Worm (Caenorhabditis elegans) whole organism, L4 larva: ENCODE results near the gene ttr-3.
A peak's percentile ranks its signal among the peaks of the same experiment; 100 is the strongest.

Experiments
- D1046.2 ChIP-seq: fragments of 200-800 bp; sonication (Bioruptor generic); IDR thresholded peaks from 2 replicates; pipeline ENCODE4 v1.3.6; 2022; ENCODE audit warnings: missing genetic modification characterization, missing compliant biosample characterization
- T20F7.1 ChIP-seq: fragments of 200-800 bp; sonication (Bioruptor generic); optimal IDR thresholded peaks from 2 replicates; lab custom pipeline; 2018; ENCODE audit warnings: mild to moderate bottlenecking, missing genetic modification characterization, missing compliant biosample characterization
- Y105C5A.15 ChIP-seq: fragments of 200-800 bp; sonication (Bioruptor generic); IDR thresholded peaks from 2 replicates; pipeline ENCODE4 v1.3.6; 2022; ENCODE audit warnings: missing genetic modification characterization, missing compliant biosample characterization
- Y48G9A.11 ChIP-seq: fragments of 200-800 bp; sonication (Bioruptor generic); IDR thresholded peaks from 2 replicates; pipeline ENCODE4 v1.3.6; 2022; ENCODE audit warnings: missing genetic modification reagents, missing genetic modification characterization, missing compliant biosample characterization
- aha-1 ChIP-seq: fragments of 150-350 bp; peaks from one replicate; lab custom pipeline; 2014; ENCODE audit warnings: missing biosample characterization, missing genetic modification characterization
- aly-2 ChIP-seq: sonication (generic microtip); optimal IDR thresholded peaks from 2 replicates; lab custom pipeline; 2018; ENCODE audit warnings: missing biosample characterization, missing genetic modification characterization
- ceh-20 ChIP-seq: fragments of 200-800 bp; sonication (Bioruptor generic); IDR thresholded peaks from 2 replicates; pipeline ENCODE4 v1.3.6; 2022; ENCODE audit warnings: missing genetic modification reagents, missing genetic modification characterization, missing compliant biosample characterization
- ceh-28 ChIP-seq: fragments of 150-350 bp; optimal IDR thresholded peaks from 2 replicates; lab custom pipeline; 2014; ENCODE audit warnings: missing biosample characterization, missing genetic modification reagents, missing genetic modification characterization
- ceh-32 ChIP-seq: sonication (generic microtip); optimal IDR thresholded peaks from 2 replicates; lab custom pipeline; 2016; ENCODE audit warnings: mild to moderate bottlenecking, missing genetic modification characterization, missing compliant biosample characterization; ENCODE audit not compliant: poor library complexity
- ceh-82 ChIP-seq: sonication (generic microtip); optimal IDR thresholded peaks from 2 replicates; lab custom pipeline; 2017; ENCODE audit warnings: missing biosample characterization, missing genetic modification characterization
- cey-2 ChIP-seq: sonication (generic microtip); optimal IDR thresholded peaks from 3 replicates; lab custom pipeline; 2017; ENCODE audit warnings: missing genetic modification characterization, mild to moderate bottlenecking, missing compliant biosample characterization, antibody characterized with exemption, borderline replicate concordance; ENCODE audit not compliant: insufficient read depth
- ctbp-1 ChIP-seq: fragments of 200-800 bp; sonication (Bioruptor generic); IDR thresholded peaks from 2 replicates; pipeline ENCODE4 v1.3.6; 2022; ENCODE audit warnings: missing genetic modification reagents, missing genetic modification characterization, missing compliant biosample characterization
- daf-12 ChIP-seq: fragments of 150-350 bp; optimal IDR thresholded peaks from 2 replicates; lab custom pipeline; 2014; ENCODE audit warnings: missing biosample characterization, missing genetic modification reagents, missing genetic modification characterization
- dmd-8 ChIP-seq: fragments of 200-800 bp; sonication (Bioruptor generic); IDR thresholded peaks from 2 replicates; pipeline ENCODE4 v1.3.6; 2022; ENCODE audit warnings: missing genetic modification characterization, missing compliant biosample characterization
- duxl-1 ChIP-seq: sonication (generic microtip); optimal IDR thresholded peaks from 2 replicates; lab custom pipeline; 2016; ENCODE audit warnings: mild to moderate bottlenecking, missing genetic modification characterization, moderate library complexity, missing compliant biosample characterization; ENCODE audit not compliant: poor library complexity
- dve-1 ChIP-seq: sonication (generic microtip); optimal IDR thresholded peaks from 2 replicates; lab custom pipeline; 2017; ENCODE audit warnings: antibody characterized with exemption, mild to moderate bottlenecking, missing genetic modification characterization, missing compliant biosample characterization; ENCODE audit not compliant: insufficient read depth
- hlh-11 ChIP-seq: fragments of 200-800 bp; sonication (Bioruptor generic); optimal IDR thresholded peaks from 2 replicates; lab custom pipeline; 2018; ENCODE audit warnings: mild to moderate bottlenecking, missing genetic modification characterization, missing compliant biosample characterization
- hlh-30 ChIP-seq: sonication (generic microtip); optimal IDR thresholded peaks from 2 replicates; lab custom pipeline; 2017; ENCODE audit warnings: antibody characterized with exemption, mild to moderate bottlenecking, missing genetic modification characterization, missing compliant biosample characterization; ENCODE audit not compliant: insufficient read depth
- hmg-1.1 ChIP-seq: fragments of 200-800 bp; sonication (Bioruptor generic); IDR thresholded peaks from 2 replicates; pipeline ENCODE4 v1.3.6; 2022; ENCODE audit warnings: missing genetic modification reagents, missing genetic modification characterization, missing compliant biosample characterization
- jun-1 ChIP-seq: fragments of 150-350 bp; optimal IDR thresholded peaks from 2 replicates; lab custom pipeline; 2014; ENCODE audit warnings: missing biosample characterization, missing genetic modification reagents, missing genetic modification characterization
- lim-7 ChIP-seq: fragments of 200-800 bp; sonication (Bioruptor generic); IDR thresholded peaks from 2 replicates; pipeline ENCODE4 v1.3.6; 2022; ENCODE audit warnings: missing genetic modification characterization, missing compliant biosample characterization
- lin-38 ChIP-seq: fragments of 200-800 bp; sonication (Bioruptor generic); IDR thresholded peaks from 2 replicates; pipeline ENCODE4 v1.3.6; 2022; ENCODE audit warnings: missing genetic modification reagents, missing genetic modification characterization, missing compliant biosample characterization
- lsy-2 ChIP-seq, 2 experiments: fragments of 150-350 bp in 1 of 2; sonication (generic microtip) in 1 of 2; optimal IDR thresholded peaks; 2 replicates each; lab custom pipeline; 2014 to 2017; ENCODE audit warnings: missing biosample characterization in 2 of 2, missing genetic modification characterization in 2 of 2
- nhr-41 ChIP-seq: fragments of 200-800 bp; sonication (Bioruptor generic); IDR thresholded peaks from 2 replicates; pipeline ENCODE4 v1.3.6; 2022; ENCODE audit warnings: missing genetic modification reagents, missing genetic modification characterization, missing compliant biosample characterization
- nhr-42 ChIP-seq: fragments of 200-800 bp; sonication (Bioruptor generic); IDR thresholded peaks from 2 replicates; pipeline ENCODE4 v1.3.6; 2022; ENCODE audit warnings: missing genetic modification characterization, missing compliant biosample characterization
- pha-4 ChIP-seq, 2 experiments: fragments of 150-350 bp in 1 of 2; fragments of 200-800 bp in 1 of 2; sonication (Bioruptor generic) in 1 of 2; IDR thresholded peaks in 1 of 2; optimal IDR thresholded peaks in 1 of 2; 2 replicates each; pipeline versions ENCODE4 v1.3.6 to Lab custom; 2014 to 2022; ENCODE audit warnings: missing genetic modification characterization in 2 of 2, missing genetic modification reagents in 2 of 2, missing biosample characterization in 1 of 2, missing compliant biosample characterization in 1 of 2
- skn-1 ChIP-seq: fragments of 150-350 bp; optimal IDR thresholded peaks from 2 replicates; lab custom pipeline; 2014; ENCODE audit warnings: missing biosample characterization, missing genetic modification characterization
- snpc-4 ChIP-seq: fragments of 150-350 bp; optimal IDR thresholded peaks from 2 replicates; lab custom pipeline; 2014; ENCODE audit warnings: missing biosample characterization, missing genetic modification characterization
- spr-3 ChIP-seq: fragments of 200-800 bp; sonication (Bioruptor generic); optimal IDR thresholded peaks from 2 replicates; lab custom pipeline; 2018; ENCODE audit warnings: mild to moderate bottlenecking, missing genetic modification characterization, missing compliant biosample characterization
- unc-130 ChIP-seq: sonication (generic microtip); optimal IDR thresholded peaks from 2 replicates; lab custom pipeline; 2016; ENCODE audit warnings: missing genetic modification reagents, missing genetic modification characterization, missing compliant biosample characterization
- unc-62 ChIP-seq, 3 experiments: fragments of 150-350 bp in 1 of 3; sonication (generic microtip); optimal IDR thresholded peaks in 2 of 3; peaks in 1 of 3; 1 replicate in 1 of 3; 2 replicates in 2 of 3; lab custom pipeline; 2014 to 2017; ENCODE audit warnings: missing biosample characterization in 3 of 3, missing genetic modification characterization in 3 of 3, missing genetic modification reagents in 3 of 3, missing genotype in 1 of 3
- zag-1 ChIP-seq: fragments of 150-350 bp; optimal IDR thresholded peaks from 2 replicates; lab custom pipeline; 2014; ENCODE audit warnings: missing biosample characterization, missing genetic modification characterization
- zfp-2 ChIP-seq: sonication (generic microtip); optimal IDR thresholded peaks from 2 replicates; lab custom pipeline; 2016; ENCODE audit warnings: mild to moderate bottlenecking, missing genetic modification characterization, missing compliant biosample characterization

ttr-3 gene

DNA sequence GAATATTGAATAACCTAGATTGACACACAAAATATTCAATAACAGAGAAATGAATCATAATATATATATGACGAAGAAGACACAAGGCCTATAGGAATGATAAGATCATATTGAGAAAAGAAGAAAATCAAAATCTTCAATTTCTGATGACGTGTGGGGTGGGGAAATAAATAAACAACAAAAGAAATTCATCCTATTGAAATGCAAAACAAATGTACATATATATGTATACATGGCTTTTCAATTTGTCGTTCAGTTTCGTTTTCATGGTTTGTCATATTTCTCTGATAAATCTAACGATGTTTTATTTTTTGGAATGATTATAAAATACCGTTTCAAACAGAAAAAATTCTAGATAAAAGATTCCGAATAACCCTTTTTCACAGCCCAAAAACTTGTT, at the start of gene ttr-3:
Gene ttr-3 (minus strand): TSS at position 101 of the 400 bp plus-strand sequence.
- TF ChIP-seq ceh-82 (no peak), dve-1 (tag; lab: Kevin White, UChicago) (peak; percentile 25)

DNA sequence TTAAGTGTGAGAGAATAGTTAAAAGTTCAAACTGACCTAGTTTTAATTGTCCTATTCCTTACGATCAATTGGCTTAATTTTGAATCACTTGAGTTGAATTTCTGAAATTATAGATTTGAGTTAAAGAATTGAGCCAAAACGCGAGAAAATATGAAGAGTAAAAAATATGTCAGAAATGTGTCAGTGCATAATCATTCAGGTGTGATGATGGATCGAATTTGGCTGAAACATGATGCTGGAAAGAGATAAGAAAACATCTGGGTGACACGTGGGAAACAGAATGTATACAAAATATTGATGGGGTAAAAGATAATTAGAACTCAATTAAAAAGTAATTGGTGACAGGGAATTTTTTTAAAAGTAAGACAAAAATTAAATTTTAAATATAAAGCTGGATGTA, 47.2 kb upstream of the ttr-3 start, which contains the start of gene R10E12.2:
Gene R10E12.2 (minus strand): TSS at position 101 of the 400 bp plus-strand sequence.
- TF ChIP-seq hlh-30 (no peak), spr-3 (no peak), unc-62 (GFP tag; optimal IDR thresholded peaks at IDR 0.05 in 1 of 2; lab: Kevin White, UChicago) (no peak), unc-62 (tag; optimal IDR thresholded peaks at IDR 0.05; lab: Kevin White, UChicago) (no peak), daf-12 (tag; lab: Kevin White, UChicago) (no peak), zag-1 (no peak), ceh-28 (tag; lab: Kevin White, UChicago) (no peak), ceh-32 (tag; lab: Kevin White, UChicago) (no peak), ceh-20 (GFP tag; lab: Robert Waterston, UW) (no peak), aly-2 (tag; lab: Kevin White, UChicago) (no peak), lim-7 (GFP tag; lab: Robert Waterston, UW) (no peak), pha-4 (GFP tag; IDR thresholded peaks at IDR 0.05; lab: Robert Waterston, UW) (no peak), pha-4 (tag; optimal IDR thresholded peaks at IDR 0.05; lab: Kevin White, UChicago) (no peak), zfp-2 (no peak), duxl-1 (tag; lab: Kevin White, UChicago) (no peak), nhr-42 (no peak), aha-1 (no peak), hlh-11 (tag; lab: Kevin White, UChicago) (no peak), snpc-4 (tag; lab: Kevin White, UChicago) (no peak), cey-2 (tag; lab: Kevin White, UChicago) (no peak)

DNA sequence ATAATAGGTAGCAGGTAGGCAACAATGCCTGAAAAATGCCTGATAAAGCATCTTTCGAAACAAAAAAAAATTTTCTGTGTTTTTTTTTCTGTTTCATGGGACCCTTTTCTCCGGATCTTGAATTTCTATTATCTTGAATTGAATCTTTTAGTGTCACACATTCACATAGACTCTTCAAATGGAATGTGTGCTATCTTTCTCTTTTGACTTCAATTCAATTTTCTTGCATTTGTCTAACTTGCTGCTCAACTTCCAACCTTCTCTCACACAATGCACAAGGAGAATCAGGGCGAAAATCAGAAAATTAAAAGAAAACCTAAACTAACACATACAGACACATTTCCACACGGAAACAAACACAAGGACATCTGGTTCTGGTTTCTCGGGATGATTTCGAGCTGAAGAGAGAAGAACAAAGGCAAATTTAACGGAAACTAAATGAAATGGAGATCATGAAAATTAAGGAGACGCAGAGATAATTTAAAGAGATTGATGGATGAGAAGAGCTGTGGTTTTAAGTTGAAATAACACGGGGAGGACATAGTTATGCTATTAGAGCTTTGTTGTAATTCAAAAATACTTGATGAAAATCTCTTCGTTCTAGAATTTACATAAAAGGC, 45.8 kb upstream of the ttr-3 start:
- TF ChIP-seq ceh-28 (tag; lab: Kevin White, UChicago) (no peak), hmg-1.1 (GFP tag; lab: Robert Waterston, UW) (no peak), ctbp-1 (GFP tag; lab: Robert Waterston, UW) (no peak), hlh-30 (no peak), unc-130 (GFP tag; lab: Kevin White, UChicago) (no peak), unc-62 (GFP tag; optimal IDR thresholded peaks at IDR 0.05 in 1 of 2; lab: Kevin White, UChicago) (no peak), unc-62 (tag; optimal IDR thresholded peaks at IDR 0.05; lab: Kevin White, UChicago) (no peak), lin-38 (GFP tag; lab: Robert Waterston, UW) (no peak), lsy-2 (tag; optimal IDR thresholded peaks at IDR 0.05; lab: Kevin White, UChicago) (no peak), Y48G9A.11 (GFP tag; lab: Robert Waterston, UW) (no peak), dmd-8 (GFP tag; lab: Robert Waterston, UW) (no peak), D1046.2 (GFP tag; lab: Robert Waterston, UW) (no peak), duxl-1 (tag; lab: Kevin White, UChicago) (no peak), nhr-41 (GFP tag; lab: Robert Waterston, UW) (no peak), skn-1 (tag; lab: Kevin White, UChicago) (no peak), T20F7.1 (no peak), Y105C5A.15 (GFP tag; lab: Robert Waterston, UW) (no peak), jun-1 (tag; lab: Kevin White, UChicago) (no peak)

DNA sequence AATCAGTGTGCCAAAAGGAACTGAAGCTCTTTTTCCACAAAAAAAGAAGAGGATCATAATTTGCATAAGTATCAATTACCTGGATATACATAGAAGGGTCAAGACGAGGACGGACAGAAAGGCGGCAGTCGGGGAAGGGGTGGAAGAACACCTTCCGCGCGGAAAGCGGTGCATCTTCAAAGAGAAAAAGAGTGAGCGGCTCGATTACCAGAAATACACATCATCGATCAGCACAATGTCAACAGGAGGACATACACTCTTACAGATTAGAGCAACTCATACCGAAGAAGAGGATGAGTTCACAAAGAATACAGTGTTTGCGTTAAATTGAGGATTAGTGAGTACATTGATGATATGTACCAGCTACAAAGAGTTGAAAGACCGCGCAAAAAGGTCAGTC, 42.8 kb upstream of the ttr-3 start:
- peak; percentile 90 for TF ChIP-seq aha-1
- TF ChIP-seq dve-1 (tag; lab: Kevin White, UChicago): no peak
- no peak for TF ChIP-seq skn-1 (tag; lab: Kevin White, UChicago)
